Fruit fly (Drosophila melanogaster) whole organism, embryonic: ENCODE measurements around the gene CG13898.

Experiments
- ATbp ChIP-seq: fragments of 200-800 bp; sonication (Bioruptor generic); optimal IDR thresholded peaks from 2 replicates; lab custom pipeline; 2017; ENCODE audit warnings: missing biosample characterization, mild to moderate bottlenecking, missing genetic modification characterization, missing genetic modification reagents
- Awh ChIP-seq: fragments of 200-800 bp; sonication (Bioruptor generic); IDR thresholded peaks from 2 replicates; pipeline ENCODE4, ENCODE4 v1.3.6; 2022; ENCODE audit warnings: missing biosample characterization, missing genetic modification characterization
- Bdp1 ChIP-seq: fragments of 200-800 bp; sonication (Bioruptor generic); optimal IDR thresholded peaks from 3 replicates; lab custom pipeline; 2016; ENCODE audit warnings: missing biosample characterization, missing genetic modification characterization
- CG10366 ChIP-seq: fragments of 200-800 bp; sonication (Bioruptor generic); IDR thresholded peaks from 2 replicates; pipeline ENCODE4 v1.3.6; 2022; ENCODE audit warnings: missing biosample characterization, missing genetic modification characterization
- CG10959 ChIP-seq: fragments of 200-800 bp; sonication (Bioruptor generic); IDR thresholded peaks from 2 replicates; pipeline ENCODE4 v1.3.6; 2022; ENCODE audit warnings: missing biosample characterization, missing genetic modification characterization
- CG13296 ChIP-seq: fragments of 200-800 bp; sonication (Bioruptor generic); optimal IDR thresholded peaks from 3 replicates; lab custom pipeline; 2018; ENCODE audit warnings: missing biosample characterization, mild to moderate bottlenecking, missing genetic modification characterization
- CG15696 ChIP-seq: fragments of 200-800 bp; sonication (Bioruptor generic); optimal IDR thresholded peaks from 2 replicates; lab custom pipeline; 2019; ENCODE audit warnings: missing biosample characterization, mild to moderate bottlenecking, missing genetic modification characterization, moderate library complexity
- CG16779 ChIP-seq: fragments of 200-800 bp; sonication (Bioruptor generic); IDR thresholded peaks from 2 replicates; pipeline ENCODE4 v1.3.6; 2022; ENCODE audit warnings: missing biosample characterization, missing genetic modification characterization
- CG17612 ChIP-seq: fragments of 200-800 bp; sonication (Bioruptor generic); IDR thresholded peaks from 2 replicates; pipeline ENCODE4 v1.3.6; 2022; ENCODE audit warnings: missing biosample characterization, missing genetic modification characterization
- CG2712 ChIP-seq: fragments of 200-800 bp; optimal IDR thresholded peaks from 3 replicates; lab custom pipeline; 2019; ENCODE audit warnings: missing biosample characterization, mild to moderate bottlenecking, missing genetic modification characterization, moderate library complexity
- CG30403 ChIP-seq: fragments of 200-800 bp; sonication (Bioruptor generic); optimal IDR thresholded peaks from 3 replicates; lab custom pipeline; 2016; ENCODE audit warnings: missing biosample characterization, missing genetic modification characterization
- CG31224 ChIP-seq: fragments of 200-800 bp; sonication (Bioruptor generic); IDR thresholded peaks from 2 replicates; pipeline ENCODE4 v1.3.6; 2022; ENCODE audit warnings: missing biosample characterization, missing genetic modification characterization
- CG31388 ChIP-seq: fragments of 200-800 bp; sonication (Bioruptor generic); optimal IDR thresholded peaks from 2 replicates; lab custom pipeline; 2016; ENCODE audit warnings: missing biosample characterization, missing genetic modification characterization
- CG33213 ChIP-seq: fragments of 200-800 bp; sonication (Bioruptor generic); optimal IDR thresholded peaks from 3 replicates; lab custom pipeline; 2016; ENCODE audit warnings: missing biosample characterization, missing genetic modification characterization
- CG33557 ChIP-seq: fragments of 200-800 bp; sonication (Bioruptor generic); optimal IDR thresholded peaks from 2 replicates; lab custom pipeline; 2019; ENCODE audit warnings: missing biosample characterization, mild to moderate bottlenecking, missing genetic modification characterization, moderate library complexity
- CG4820 ChIP-seq: fragments of 200-800 bp; sonication (Bioruptor generic); optimal IDR thresholded peaks from 3 replicates; lab custom pipeline; 2016; ENCODE audit warnings: missing biosample characterization, missing genetic modification characterization
- CG5245 ChIP-seq: fragments of 200-800 bp; sonication (Bioruptor generic); optimal IDR thresholded peaks from 3 replicates; lab custom pipeline; 2016; ENCODE audit warnings: missing biosample characterization, missing genetic modification characterization
- CG6813 ChIP-seq: fragments of 200-800 bp; sonication (Bioruptor generic); optimal IDR thresholded peaks from 2 replicates; lab custom pipeline; 2017; ENCODE audit warnings: missing biosample characterization, missing genetic modification characterization, mild to moderate bottlenecking, moderate library complexity, missing genetic modification reagents
- CG6854 ChIP-seq: fragments of 200-800 bp; sonication (Bioruptor generic); optimal IDR thresholded peaks from 3 replicates; lab custom pipeline; 2017; ENCODE audit warnings: missing biosample characterization, mild to moderate bottlenecking, missing genetic modification characterization
- CG8089 ChIP-seq: fragments of 200-800 bp; sonication (Bioruptor generic); optimal IDR thresholded peaks from 3 replicates; lab custom pipeline; 2016; ENCODE audit warnings: missing biosample characterization, missing genetic modification characterization
- Dek ChIP-seq: fragments of 200-800 bp; sonication (Bioruptor generic); optimal IDR thresholded peaks from 3 replicates; lab custom pipeline; 2019; ENCODE audit warnings: missing biosample characterization, mild to moderate bottlenecking, missing genetic modification characterization, moderate library complexity
- Eip74EF ChIP-seq, 2 experiments: fragments of 200-800 bp in 1 of 2; fragments of >200 bp in 1 of 2; sonication (Bioruptor generic) in 1 of 2; optimal IDR thresholded peaks; 2 replicates each; lab custom pipeline; 2017 to 2019; ENCODE audit warnings: missing biosample characterization in 2 of 2, missing genetic modification characterization in 2 of 2, mild to moderate bottlenecking in 1 of 2, moderate library complexity in 1 of 2
- HLHmδ ChIP-seq: fragments of 200-800 bp; sonication (Bioruptor generic); optimal IDR thresholded peaks from 2 replicates; lab custom pipeline; 2018; ENCODE audit warnings: missing biosample characterization, mild to moderate bottlenecking, missing genetic modification characterization, moderate library complexity
- Hand ChIP-seq: fragments of 200-800 bp; sonication (Bioruptor generic); optimal IDR thresholded peaks from 2 replicates; lab custom pipeline; 2017; ENCODE audit warnings: mild to moderate bottlenecking, missing biosample characterization, missing genetic modification reagents, missing genetic modification characterization
- Hsf ChIP-seq: fragments of 200-800 bp; sonication (Bioruptor generic); optimal IDR thresholded peaks from 3 replicates; lab custom pipeline; 2016; ENCODE audit warnings: missing biosample characterization, missing genetic modification characterization
- Kr ChIP-seq: fragments of 200-800 bp; sonication (Bioruptor generic); optimal IDR thresholded peaks from 2 replicates; lab custom pipeline; 2017; ENCODE audit warnings: missing biosample characterization, mild to moderate bottlenecking, missing genetic modification characterization
- Lhr ChIP-seq: fragments of 200-800 bp; sonication (Bioruptor generic); optimal IDR thresholded peaks from 3 replicates; lab custom pipeline; 2017; ENCODE audit warnings: mild to moderate bottlenecking, missing biosample characterization, missing genetic modification reagents, missing genetic modification characterization
- Meics ChIP-seq: fragments of 200-800 bp; sonication (Bioruptor generic); optimal IDR thresholded peaks from 2 replicates; lab custom pipeline; 2017; ENCODE audit warnings: missing biosample characterization, mild to moderate bottlenecking, missing genetic modification characterization
- NC2β ChIP-seq: fragments of 200-800 bp; sonication (Bioruptor generic); optimal IDR thresholded peaks from 2 replicates; lab custom pipeline; 2016; ENCODE audit warnings: missing biosample characterization, missing genetic modification characterization
- PHDP ChIP-seq: fragments of 200-800 bp; sonication (Bioruptor generic); optimal IDR thresholded peaks from 3 replicates; lab custom pipeline; 2018; ENCODE audit warnings: missing biosample characterization, mild to moderate bottlenecking, missing genetic modification characterization, moderate library complexity
- Rfx ChIP-seq: fragments of 200-800 bp; sonication (Bioruptor generic); IDR thresholded peaks from 2 replicates; pipeline ENCODE4 v1.3.6; 2022; ENCODE audit warnings: missing biosample characterization, missing genetic modification characterization
- Scr ChIP-seq: fragments of 200-800 bp; sonication (Bioruptor generic); IDR thresholded peaks from 2 replicates; pipeline ENCODE4 v1.3.6; 2022; ENCODE audit warnings: missing biosample characterization, missing genetic modification characterization; ENCODE audit not compliant: partially characterized antibody
- Taf1 ChIP-seq: fragments of 200-800 bp; sonication (Bioruptor generic); IDR thresholded peaks from 2 replicates; pipeline ENCODE4 v1.3.6; 2022; ENCODE audit warnings: missing biosample characterization, missing genetic modification characterization
- Usf ChIP-seq: fragments of 200-800 bp; sonication (Bioruptor generic); optimal IDR thresholded peaks from 2 replicates; lab custom pipeline; 2017; ENCODE audit warnings: missing genotype, missing biosample characterization, missing genetic modification characterization
- abd-A ChIP-seq: fragments of 200-800 bp; sonication (Bioruptor generic); optimal IDR thresholded peaks from 3 replicates; lab custom pipeline; 2019; ENCODE audit warnings: missing biosample characterization, mild to moderate bottlenecking, missing genetic modification characterization, moderate library complexity
- ara ChIP-seq: fragments of 200-800 bp; sonication (Bioruptor generic); IDR thresholded peaks from 2 replicates; pipeline ENCODE4 v1.3.6; 2022; ENCODE audit warnings: missing biosample characterization, missing genetic modification characterization
- bbx ChIP-seq: fragments of 200-800 bp; sonication (Bioruptor generic); IDR thresholded peaks from 2 replicates; pipeline ENCODE4 v1.3.6; 2022; ENCODE audit warnings: missing biosample characterization, missing genetic modification characterization; ENCODE audit not compliant: partially characterized antibody
- croc ChIP-seq: fragments of 200-800 bp; sonication (Bioruptor generic); conservative IDR thresholded peaks from 3 replicates; pipeline ENCODE4 v1.3.6; 2022; ENCODE audit warnings: missing biosample characterization, missing genetic modification characterization
- dan ChIP-seq: fragments of 200-800 bp; sonication (Bioruptor generic); IDR thresholded peaks from 2 replicates; pipeline ENCODE4 v1.3.6; 2022; ENCODE audit warnings: missing biosample characterization, missing genetic modification characterization
- gcm ChIP-seq: fragments of 200-800 bp; sonication (Bioruptor generic); optimal IDR thresholded peaks from 2 replicates; lab custom pipeline; 2019; ENCODE audit warnings: missing biosample characterization, mild to moderate bottlenecking, missing genetic modification characterization, moderate library complexity
- gem ChIP-seq: fragments of 200-800 bp; sonication (Bioruptor generic); optimal IDR thresholded peaks from 2 replicates; lab custom pipeline; 2019; ENCODE audit warnings: missing biosample characterization, mild to moderate bottlenecking, missing genetic modification characterization, moderate library complexity
- grn ChIP-seq: fragments of 200-800 bp; sonication (Bioruptor generic); optimal IDR thresholded peaks from 3 replicates; lab custom pipeline; 2017; ENCODE audit warnings: missing biosample characterization, missing genetic modification characterization
- insv ChIP-seq, 2 experiments: fragments of 200-800 bp; sonication (Bioruptor generic); optimal IDR thresholded peaks; 3 replicates each; lab custom pipeline; 2016 to 2018; ENCODE audit warnings: missing biosample characterization in 2 of 2, missing genetic modification characterization in 2 of 2
- inv ChIP-seq: fragments of 200-800 bp; sonication (Bioruptor generic); IDR thresholded peaks from 2 replicates; pipeline ENCODE4 v1.3.6; 2022; ENCODE audit warnings: missing biosample characterization, missing genetic modification characterization; ENCODE audit not compliant: partially characterized antibody
- luna ChIP-seq: fragments of 200-800 bp; sonication (Bioruptor generic); optimal IDR thresholded peaks from 2 replicates; lab custom pipeline; 2016; ENCODE audit warnings: missing biosample characterization, missing genetic modification characterization
- phol ChIP-seq: fragments of 200-800 bp; sonication (Bioruptor generic); optimal IDR thresholded peaks from 3 replicates; lab custom pipeline; 2018; ENCODE audit warnings: missing biosample characterization, mild to moderate bottlenecking, missing genetic modification characterization, moderate library complexity
- row ChIP-seq: fragments of 200-800 bp; sonication (Bioruptor generic); IDR thresholded peaks from 3 replicates; pipeline ENCODE4 v1.3.6; 2022; ENCODE audit warnings: missing biosample characterization, missing genetic modification characterization
- sc ChIP-seq, 3 experiments: fragments of >200 bp in 2 of 3; fragments of 200-800 bp in 1 of 3; sonication (Bioruptor generic) in 1 of 3; optimal IDR thresholded peaks; 2 replicates in 2 of 3; 3 replicates in 1 of 3; lab custom pipeline; 2017; ENCODE audit warnings: mild to moderate bottlenecking in 1 of 3, missing biosample characterization in 1 of 3, missing genetic modification characterization in 1 of 3, missing genetic modification reagents in 1 of 3
- z ChIP-seq: fragments of 200-800 bp; sonication (Bioruptor generic); IDR thresholded peaks from 3 replicates; pipeline ENCODE4 v1.3.6; 2022; ENCODE audit warnings: missing biosample characterization, missing genetic modification characterization

CG13898 gene

DNA sequence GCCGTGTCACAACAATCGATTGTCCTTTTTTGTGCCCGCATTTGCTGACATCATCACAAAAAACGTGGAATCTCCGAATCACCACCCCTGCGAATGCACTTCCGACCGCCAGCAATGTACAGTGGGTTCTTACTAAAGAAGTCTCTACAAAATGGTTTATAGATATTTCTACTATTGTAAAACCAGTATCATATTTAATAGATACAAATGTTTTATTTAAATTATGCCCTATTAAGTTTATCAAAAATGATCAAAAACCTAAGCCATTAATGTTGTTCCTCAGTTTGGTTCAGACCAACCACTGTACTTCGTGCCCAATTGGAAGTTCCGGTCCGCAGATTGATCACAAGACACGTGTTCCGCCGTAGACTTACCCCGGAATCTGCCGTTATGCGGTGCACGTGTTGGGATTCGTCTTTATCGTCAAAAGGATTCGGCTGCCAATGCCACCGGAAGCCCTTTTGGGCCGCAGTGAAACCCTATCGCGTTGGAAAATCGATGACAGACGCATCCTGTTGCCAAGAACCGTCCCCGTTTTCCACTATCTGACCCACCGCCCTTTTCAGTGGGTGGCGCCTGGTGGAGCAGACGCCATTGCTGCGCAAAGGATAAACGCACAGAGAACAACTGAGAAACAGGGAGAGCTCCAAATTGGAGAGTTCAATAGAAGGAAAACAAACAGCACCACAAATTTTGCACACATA lies 858 bp upstream of the CG13898 start (continued):
- no peak for TF ChIP-seq z (GFP tag; lab: Robert Waterston, UW)
- no peak for TF ChIP-seq CG15696 (tag; lab: Kevin White, UChicago)
- TF ChIP-seq ATbp (GFP tag; lab: Kevin White, UChicago), result no peak
- TF ChIP-seq croc (GFP tag; lab: Robert Waterston, UW), result no peak
- no peak for TF ChIP-seq inv (GFP tag; lab: Robert Waterston, UW)
- no peak for TF ChIP-seq dan (GFP tag; lab: Robert Waterston, UW)
- no peak for TF ChIP-seq CG6813 (GFP tag; lab: Kevin White, UChicago)
- TF ChIP-seq CG33557 (GFP tag; lab: Kevin White, UChicago), result no peak
- no peak for TF ChIP-seq Eip74EF (GFP tag; optimal IDR thresholded peaks at IDR 0.05; lab: Kevin White, UChicago)
- no peak for TF ChIP-seq CG8089
- no peak for TF ChIP-seq grn (GFP tag; lab: Kevin White, UChicago)
- TF ChIP-seq sc (optimal IDR thresholded peaks at IDR 0.05; lab: Kevin White, UChicago), result no peak
- TF ChIP-seq sc (GFP tag; optimal IDR thresholded peaks at IDR 0.05; lab: Kevin White, UChicago), result no peak
- no peak for TF ChIP-seq CG17612 (GFP tag; lab: Robert Waterston, UW)
- TF ChIP-seq Hand (GFP tag; lab: Kevin White, UChicago), result no peak
- TF ChIP-seq CG31224 (GFP tag; lab: Robert Waterston, UW), result no peak
- no peak for TF ChIP-seq luna (GFP tag; lab: Kevin White, UChicago)
- no peak for TF ChIP-seq CG10366
- peak; percentile 64 for TF ChIP-seq gem (tag; lab: Kevin White, UChicago)
- TF ChIP-seq CG5245 (GFP tag; lab: Kevin White, UChicago), result no peak
- no peak for TF ChIP-seq abd-A (tag; lab: Kevin White, UChicago)
- TF ChIP-seq phol, result peak; percentile 42
- no peak for TF ChIP-seq Dek
- no peak for TF ChIP-seq insv (GFP tag; optimal IDR thresholded peaks at IDR 0.05; lab: Kevin White, UChicago)
- TF ChIP-seq Rfx, result no peak
- TF ChIP-seq Lhr (GFP tag; lab: Kevin White, UChicago), result no peak
- no peak for TF ChIP-seq CG31388 (GFP tag; lab: Kevin White, UChicago)
- TF ChIP-seq CG16779, result no peak
- TF ChIP-seq Hsf (GFP tag; lab: Kevin White, UChicago), result no peak
- TF ChIP-seq Bdp1 (GFP tag; lab: Kevin White, UChicago), result no peak
- no peak for TF ChIP-seq HLHmδ (GFP tag; lab: Kevin White, UChicago)
- TF ChIP-seq Scr (GFP tag; lab: Robert Waterston, UW), result no peak
- TF ChIP-seq NC2β (GFP tag; lab: Kevin White, UChicago), result no peak
- TF ChIP-seq CG4820 (GFP tag; lab: Kevin White, UChicago), result no peak
- peak; percentile 43 for TF ChIP-seq PHDP (tag; lab: Kevin White, UChicago)
- no peak for TF ChIP-seq bbx
- TF ChIP-seq, all 482 proteins: peak for 97

DNA sequence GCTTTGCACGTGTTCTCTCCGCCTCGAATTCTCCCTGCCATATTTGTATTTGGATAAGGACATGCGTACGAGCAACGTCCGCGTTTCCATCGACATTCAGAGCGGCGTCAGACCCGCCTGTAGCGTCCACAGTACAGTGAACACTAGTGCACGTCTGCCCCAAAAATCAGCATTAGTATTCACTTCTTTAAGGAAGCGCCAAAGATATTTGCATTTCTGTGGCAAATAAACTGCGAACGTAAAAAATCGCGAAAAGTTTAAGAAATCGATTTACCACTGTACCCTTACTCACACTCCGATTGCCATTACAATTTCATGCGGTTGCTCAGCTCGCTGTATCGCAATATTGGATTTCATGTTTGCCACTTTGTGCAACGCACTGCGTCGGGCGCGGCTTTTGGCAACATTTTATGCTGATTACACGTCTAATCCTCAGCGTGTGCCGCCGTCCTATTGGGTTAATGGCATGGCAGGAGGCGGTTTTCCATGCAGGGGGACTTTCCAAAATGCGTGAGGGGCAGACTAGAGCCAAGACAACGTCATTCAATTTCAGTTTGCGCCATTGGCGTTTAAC lies 1.1 kb downstream of the CG13898 start:
- TF ChIP-seq CG13296 (GFP tag; lab: Kevin White, UChicago) (peak; percentile 81), CG6854 (GFP tag; lab: Kevin White, UChicago) (peak; percentile 78), row (GFP tag; lab: Robert Waterston, UW) (peak; percentile 96), CG10959 (peak; percentile 92), CG30403 (GFP tag; lab: Kevin White, UChicago) (peak; percentile 89), gcm (GFP tag; lab: Kevin White, UChicago) (peak; percentile 85), CG33213 (GFP tag; lab: Kevin White, UChicago) (peak; percentile 91), CG2712 (peak; percentile 85), Taf1 (GFP tag; lab: Robert Waterston, UW) (peak; percentile 87), Usf (GFP tag; lab: Kevin White, UChicago) (peak; percentile 58), Kr (GFP tag; lab: Kevin White, UChicago) (no peak), ara (peak; percentile 94), Meics (peak; percentile 87), Awh (peak; percentile 90)
